Worm (Caenorhabditis elegans) whole organism, midembryonic: ENCODE results near the gene ran-2.

ENCODE experiments used
- T22C8.4 ChIP-seq: fragments of 200-800 bp; sonication (Bioruptor generic); IDR thresholded peaks from 2 replicates; pipeline ENCODE4 v1.3.6; 2022; ENCODE audit warnings: missing genetic modification characterization, missing compliant biosample characterization
- cog-1 ChIP-seq: sonication (generic microtip); optimal IDR thresholded peaks from 2 replicates; lab custom pipeline; 2016; ENCODE audit warnings: missing genetic modification characterization, missing compliant biosample characterization
- flt-1 ChIP-seq: fragments of 200-800 bp; sonication (Bioruptor generic); IDR thresholded peaks from 2 replicates; pipeline ENCODE4 v1.3.6; 2022; ENCODE audit warnings: missing genetic modification characterization, missing compliant biosample characterization
- klf-2 ChIP-seq: fragments of 200-800 bp; sonication (Bioruptor generic); conservative IDR thresholded peaks from 2 replicates; pipeline ENCODE4 v1.3.6; 2022; ENCODE audit warnings: missing genetic modification reagents, missing genetic modification characterization, missing compliant biosample characterization
- med-1 ChIP-seq: sonication (generic microtip); optimal IDR thresholded peaks from 2 replicates; lab custom pipeline; 2017; ENCODE audit warnings: missing genetic modification characterization, mild to moderate bottlenecking, missing compliant biosample characterization, antibody characterized with exemption, missing genetic modification reagents; ENCODE audit not compliant: insufficient read depth
- ref-1 ChIP-seq: fragments of 200-800 bp; sonication (Bioruptor generic); conservative IDR thresholded peaks from 2 replicates; pipeline ENCODE4 v1.3.6; 2022; ENCODE audit warnings: missing genetic modification reagents, missing genetic modification characterization, missing compliant biosample characterization
- tab-1 ChIP-seq: fragments of 200-800 bp; sonication (Bioruptor generic); IDR thresholded peaks from 2 replicates; pipeline ENCODE4 v1.3.6; 2022; ENCODE audit warnings: missing genetic modification characterization, missing compliant biosample characterization
- ztf-23 ChIP-seq: fragments of 200-800 bp; sonication (Bioruptor generic); IDR thresholded peaks from 2 replicates; pipeline ENCODE4 v1.3.6; 2022; ENCODE audit warnings: missing genetic modification reagents, missing genetic modification characterization, missing compliant biosample characterization
- ztf-29 ChIP-seq: fragments of 200-800 bp; sonication (Bioruptor generic); IDR thresholded peaks from 2 replicates; pipeline ENCODE4 v1.3.6; 2022; ENCODE audit warnings: missing genetic modification reagents, missing genetic modification characterization, missing compliant biosample characterization

ran-2 gene

DNA sequence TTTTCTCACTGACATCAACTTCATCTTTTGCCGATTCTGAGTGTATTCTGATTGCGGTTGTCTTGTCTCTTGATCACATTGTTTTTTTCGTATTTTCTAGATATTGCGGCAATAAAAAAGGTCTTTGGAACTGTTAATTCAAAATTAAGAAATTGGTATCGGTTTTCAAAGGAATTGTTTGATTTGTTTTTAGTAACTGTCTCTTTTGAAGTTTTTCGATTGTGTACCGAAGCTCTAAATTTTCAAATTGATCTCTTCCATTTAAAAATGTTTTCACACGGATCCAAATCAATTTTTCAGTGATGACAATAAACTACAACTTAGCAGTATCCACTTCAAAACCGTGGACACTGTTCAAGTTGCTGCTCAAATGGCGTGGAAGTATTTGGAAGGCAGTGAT is 32.6 kb upstream of the ran-2 start, which contains the start of gene best-24:
Gene best-24, plus strand, starts transcription at position 301 of the 400 bp plus-strand sequence.
- no peak for TF ChIP-seq ztf-29
- no peak for TF ChIP-seq ref-1 (GFP tag; lab: Robert Waterston, UW)
- no peak for TF ChIP-seq med-1
- TF ChIP-seq tab-1 (GFP tag; lab: Robert Waterston, UW): no peak
- no peak for TF ChIP-seq cog-1 (tag; lab: Kevin White, UChicago)
- no peak for TF ChIP-seq flt-1 (GFP tag; lab: Robert Waterston, UW)
- TF ChIP-seq T22C8.4 (GFP tag; lab: Robert Waterston, UW): no peak
- no peak for TF ChIP-seq ztf-23 (GFP tag; lab: Robert Waterston, UW)
- TF ChIP-seq klf-2: no peak

DNA sequence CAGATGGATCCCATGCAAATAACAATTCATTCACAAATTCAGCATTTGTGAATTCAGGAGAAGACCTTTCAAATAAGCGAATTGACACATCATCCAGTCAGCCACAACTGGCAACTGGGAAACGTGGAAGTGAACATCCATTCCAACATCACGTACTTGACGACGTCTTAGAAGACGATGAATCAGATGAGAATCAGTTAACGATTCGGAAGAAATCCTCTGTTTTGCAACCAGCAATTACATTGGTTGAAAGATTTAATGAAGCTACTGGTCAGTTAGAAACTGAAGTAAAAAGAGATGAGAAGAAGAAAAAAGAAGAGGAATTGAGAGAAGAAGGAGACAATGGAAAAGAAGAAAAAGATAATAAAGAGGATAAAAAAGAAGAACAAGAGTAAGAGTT is 29.9 kb upstream of the ran-2 start:
- TF ChIP-seq med-1 (no peak), ztf-23 (GFP tag; lab: Robert Waterston, UW) (no peak), cog-1 (tag; lab: Kevin White, UChicago) (no peak), flt-1 (GFP tag; lab: Robert Waterston, UW) (no peak), ref-1 (GFP tag; lab: Robert Waterston, UW) (no peak)

DNA sequence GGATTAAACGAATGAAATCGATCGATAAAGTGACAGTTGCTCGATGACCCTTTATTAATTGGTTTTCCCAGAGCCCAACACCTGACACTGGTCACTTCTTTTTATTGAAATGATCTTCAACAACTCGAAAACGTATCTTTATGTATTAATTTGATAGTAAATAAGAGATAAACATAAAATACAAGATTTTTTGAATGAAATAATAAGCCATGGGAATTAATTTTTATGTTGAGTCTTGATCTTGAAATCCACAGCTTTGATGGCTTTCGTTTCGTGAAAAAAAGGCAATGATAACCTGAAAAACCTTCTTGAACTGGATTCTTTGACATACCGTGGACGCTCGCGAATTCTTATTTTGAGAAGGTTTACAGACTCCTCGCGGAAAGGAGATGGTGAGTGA is 25.8 kb upstream of the ran-2 start, which contains the start of gene pcp-5:
Gene pcp-5, minus strand, starts transcription at position 101 of the 400 bp plus-strand sequence.
- TF ChIP-seq ref-1 (GFP tag; lab: Robert Waterston, UW): no peak
- TF ChIP-seq T22C8.4 (GFP tag; lab: Robert Waterston, UW): no peak
- no peak for TF ChIP-seq med-1
- TF ChIP-seq flt-1 (GFP tag; lab: Robert Waterston, UW): no peak
- TF ChIP-seq ztf-29: no peak
- no peak for TF ChIP-seq cog-1 (tag; lab: Kevin White, UChicago)

DNA sequence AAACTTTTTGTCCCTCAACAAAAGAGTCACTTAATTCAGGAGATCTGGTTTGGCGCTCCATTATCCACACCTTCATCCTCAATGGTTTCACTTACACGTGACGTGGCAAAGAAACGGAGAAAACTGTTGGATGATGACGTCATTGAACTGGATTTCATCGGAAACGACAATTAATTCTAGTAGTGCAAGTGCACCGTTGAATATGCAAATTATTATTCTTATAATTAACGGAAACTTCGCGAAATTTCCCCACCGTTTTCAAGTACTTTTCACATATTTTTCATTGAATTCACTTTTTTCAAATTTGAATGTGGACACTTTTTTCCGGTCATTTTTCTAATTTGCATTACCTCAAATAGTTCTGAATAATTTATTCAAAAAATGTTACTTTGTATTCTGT is 24.1 kb upstream of the ran-2 start, which contains the start of gene ZK688.1:
Gene ZK688.1, plus strand, starts transcription at position 301 of the 400 bp plus-strand sequence.
- TF ChIP-seq med-1 (no peak), ztf-29 (no peak), tab-1 (GFP tag; lab: Robert Waterston, UW) (no peak), T22C8.4 (GFP tag; lab: Robert Waterston, UW) (no peak), ref-1 (GFP tag; lab: Robert Waterston, UW) (no peak), flt-1 (GFP tag; lab: Robert Waterston, UW) (no peak), cog-1 (tag; lab: Kevin White, UChicago) (no peak), ztf-23 (GFP tag; lab: Robert Waterston, UW) (no peak)

DNA sequence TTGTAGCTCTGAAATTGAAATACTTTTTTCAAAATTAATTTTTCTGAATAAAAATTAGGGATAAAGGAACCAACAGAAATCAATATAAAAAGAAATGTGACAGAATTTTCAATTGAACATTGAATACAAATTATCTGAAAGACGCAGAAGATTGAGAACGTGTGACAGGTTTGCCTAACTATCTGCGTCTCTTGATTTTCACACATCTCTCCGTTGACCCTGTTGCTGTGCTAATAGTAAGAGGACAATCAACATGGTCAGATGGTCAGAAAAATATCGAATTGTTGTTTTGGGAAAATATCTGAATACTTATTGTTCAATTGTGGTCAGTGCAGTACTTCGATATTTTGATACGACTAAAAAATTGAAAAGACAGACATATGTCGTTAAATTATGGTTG is 21.7 kb upstream of the ran-2 start, which contains the start of gene ZK688.7:
Gene ZK688.7, minus strand, starts transcription at position 14 of the 400 bp plus-strand sequence.
- no peak for TF ChIP-seq ztf-29
- no peak for TF ChIP-seq ref-1 (GFP tag; lab: Robert Waterston, UW)
- TF ChIP-seq cog-1 (tag; lab: Kevin White, UChicago): no peak
- TF ChIP-seq klf-2: no peak
- TF ChIP-seq ztf-23 (GFP tag; lab: Robert Waterston, UW): no peak
- no peak for TF ChIP-seq med-1
- TF ChIP-seq T22C8.4 (GFP tag; lab: Robert Waterston, UW): no peak
- no peak for TF ChIP-seq tab-1 (GFP tag; lab: Robert Waterston, UW)
- TF ChIP-seq flt-1 (GFP tag; lab: Robert Waterston, UW): no peak

DNA sequence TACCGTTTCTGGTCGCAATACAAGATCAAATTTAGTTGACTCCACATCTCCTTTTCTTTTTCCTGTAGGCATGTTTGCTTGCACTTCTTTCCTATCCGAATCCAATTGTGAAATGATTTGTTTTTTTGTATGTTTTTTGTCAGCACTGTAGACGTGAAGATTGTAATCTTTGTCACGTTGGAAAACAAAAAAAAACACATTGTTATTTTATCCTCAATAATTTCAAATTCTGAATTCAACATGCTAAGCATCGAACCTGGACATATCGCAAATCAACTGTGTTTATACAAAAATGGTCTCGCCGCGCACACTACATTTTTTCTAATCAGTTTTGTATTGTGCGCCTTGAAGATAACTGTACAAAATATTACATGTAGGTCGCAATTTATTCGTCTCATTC is 19.8 kb upstream of the ran-2 start, which contains the start of gene ZK688.12:
Gene ZK688.12, minus strand, starts transcription at position 101 of the 400 bp plus-strand sequence.
- TF ChIP-seq ztf-23 (GFP tag; lab: Robert Waterston, UW) (no peak), cog-1 (tag; lab: Kevin White, UChicago) (no peak), tab-1 (GFP tag; lab: Robert Waterston, UW) (no peak), ref-1 (GFP tag; lab: Robert Waterston, UW) (no peak), med-1 (no peak), ztf-29 (no peak), T22C8.4 (GFP tag; lab: Robert Waterston, UW) (no peak)

DNA sequence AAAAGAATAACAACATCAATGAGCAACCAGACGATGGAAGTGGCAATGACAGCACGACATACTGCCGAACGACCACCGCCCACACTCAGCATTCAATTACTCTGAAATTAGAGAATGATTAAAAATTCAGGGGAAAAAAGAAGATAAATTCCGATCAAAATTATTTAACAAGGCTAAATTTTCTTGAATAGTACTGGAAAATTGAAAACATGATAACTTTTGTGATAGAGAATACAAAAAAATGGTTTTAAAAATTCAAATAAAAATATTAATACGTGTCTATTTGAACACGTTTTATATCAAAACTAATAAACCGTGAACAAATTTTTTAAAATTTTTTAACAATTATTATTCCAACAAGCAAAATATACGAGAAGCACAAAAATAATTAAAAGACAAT is 15.7 kb upstream of the ran-2 start, which contains the start of gene gly-3:
Gene gly-3, minus strand, starts transcription at position 101 of the 400 bp plus-strand sequence.
- no peak for TF ChIP-seq med-1
- no peak for TF ChIP-seq cog-1 (tag; lab: Kevin White, UChicago)
- TF ChIP-seq T22C8.4 (GFP tag; lab: Robert Waterston, UW): no peak
- TF ChIP-seq ztf-29: no peak
- no peak for TF ChIP-seq tab-1 (GFP tag; lab: Robert Waterston, UW)
- TF ChIP-seq klf-2: no peak
- TF ChIP-seq ztf-23 (GFP tag; lab: Robert Waterston, UW): no peak
- no peak for TF ChIP-seq flt-1 (GFP tag; lab: Robert Waterston, UW)
- TF ChIP-seq ref-1 (GFP tag; lab: Robert Waterston, UW): no peak

DNA sequence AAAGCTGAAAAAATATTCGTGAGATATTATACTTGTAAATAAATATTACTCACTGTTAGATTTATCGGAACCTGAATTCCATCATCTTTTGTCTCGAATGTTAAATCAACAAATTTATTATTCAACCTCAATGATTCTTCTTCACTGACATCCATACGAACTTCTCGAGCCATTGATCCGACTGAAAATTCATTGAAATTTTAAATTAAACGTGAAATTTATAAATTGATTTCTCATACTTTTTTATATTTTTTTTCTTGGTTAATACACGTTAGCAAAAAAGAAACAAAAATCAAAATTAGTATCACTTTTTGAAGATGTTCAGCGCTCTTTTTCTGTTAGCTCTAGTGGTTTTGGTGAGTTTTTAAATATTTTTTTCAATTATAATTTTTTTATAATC is 13.5 kb upstream of the ran-2 start, which contains the start of gene C29E4.14:
Gene C29E4.14, plus strand, starts transcription at position 301 of the 400 bp plus-strand sequence.
- TF ChIP-seq tab-1 (GFP tag; lab: Robert Waterston, UW): no peak
- TF ChIP-seq flt-1 (GFP tag; lab: Robert Waterston, UW): no peak
- TF ChIP-seq klf-2: no peak
- TF ChIP-seq cog-1 (tag; lab: Kevin White, UChicago): no peak
- no peak for TF ChIP-seq ref-1 (GFP tag; lab: Robert Waterston, UW)
- no peak for TF ChIP-seq T22C8.4 (GFP tag; lab: Robert Waterston, UW)
- no peak for TF ChIP-seq med-1
- no peak for TF ChIP-seq ztf-29
- TF ChIP-seq ztf-23 (GFP tag; lab: Robert Waterston, UW): no peak

DNA sequence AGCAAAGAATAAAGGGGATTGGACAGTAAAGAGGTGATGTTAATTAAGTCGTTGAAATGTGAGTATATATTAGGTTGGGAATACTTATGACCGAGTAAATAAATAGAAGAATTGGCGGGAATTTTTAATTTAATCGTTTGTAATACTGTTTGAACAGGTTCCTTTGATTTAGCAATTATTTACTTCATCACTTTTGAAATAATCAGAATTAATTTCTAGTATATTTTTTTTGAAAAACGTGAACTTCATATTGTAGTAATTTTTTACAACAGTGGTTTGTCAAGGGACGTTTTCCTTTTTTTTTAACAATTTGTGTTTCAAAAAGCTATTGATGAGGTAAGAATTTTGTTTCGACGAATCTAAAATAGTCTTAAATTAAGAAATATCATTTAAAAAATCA is 11.1 kb upstream of the ran-2 start, which contains the start of gene C29E4.17:
Gene C29E4.17, plus strand, starts transcription at position 301 of the 400 bp plus-strand sequence.
- no peak for TF ChIP-seq ztf-23 (GFP tag; lab: Robert Waterston, UW)
- no peak for TF ChIP-seq tab-1 (GFP tag; lab: Robert Waterston, UW)
- no peak for TF ChIP-seq cog-1 (tag; lab: Kevin White, UChicago)
- no peak for TF ChIP-seq ref-1 (GFP tag; lab: Robert Waterston, UW)
- no peak for TF ChIP-seq ztf-29
- TF ChIP-seq T22C8.4 (GFP tag; lab: Robert Waterston, UW): no peak
- TF ChIP-seq flt-1 (GFP tag; lab: Robert Waterston, UW): no peak
- TF ChIP-seq med-1: no peak
- TF ChIP-seq klf-2: no peak

DNA sequence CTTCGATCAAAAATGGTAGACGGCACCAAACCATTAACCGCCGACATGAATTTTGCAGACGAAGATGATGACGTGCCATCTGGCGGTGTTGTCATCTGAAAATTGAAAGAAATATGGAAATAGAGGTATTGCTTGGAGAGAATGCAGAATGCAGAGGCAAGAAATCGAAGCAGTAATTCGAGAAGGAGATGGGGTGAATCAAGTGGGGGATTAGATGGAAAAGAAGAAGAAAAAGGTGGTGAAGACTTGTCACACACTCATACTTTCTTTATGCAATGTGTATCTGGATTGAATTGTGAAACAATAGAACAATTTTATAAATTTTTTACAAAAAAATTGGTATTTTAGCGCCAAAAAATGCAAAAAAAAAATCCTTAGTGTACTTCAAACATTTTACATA is 8.5 kb upstream of the ran-2 start, which contains the start of gene tag-250:
Gene tag-250, minus strand, starts transcription at position 101 of the 400 bp plus-strand sequence.
- TF ChIP-seq med-1 (no peak), ref-1 (GFP tag; lab: Robert Waterston, UW) (no peak), flt-1 (GFP tag; lab: Robert Waterston, UW) (no peak), T22C8.4 (GFP tag; lab: Robert Waterston, UW) (no peak), ztf-23 (GFP tag; lab: Robert Waterston, UW) (no peak), tab-1 (GFP tag; lab: Robert Waterston, UW) (no peak), ztf-29 (no peak), cog-1 (tag; lab: Kevin White, UChicago) (no peak), klf-2 (no peak)
